Fruit fly (Drosophila melanogaster) Kc167 (cell line): ENCODE measurements around the gene CG15740.

Source experiments
- Myc ChIP-seq: fragments of >200 bp; optimal IDR thresholded peaks from 2 replicates; lab custom pipeline; 2017; ENCODE audit warnings: missing external identifiers
- Sin3A ChIP-seq: fragments of >200 bp; optimal IDR thresholded peaks from 2 replicates; lab custom pipeline; 2018; ENCODE audit warnings: missing external identifiers
- h ChIP-seq: fragments of >200 bp; optimal IDR thresholded peaks from 3 replicates; lab custom pipeline; 2018; ENCODE audit warnings: missing external identifiers
- psq ChIP-seq: fragments of >200 bp; optimal IDR thresholded peaks from 2 replicates; lab custom pipeline; 2017; ENCODE audit warnings: missing external identifiers
- ttk ChIP-seq: sonication (Bioruptor generic); optimal IDR thresholded peaks from 2 replicates; lab custom pipeline; 2017; ENCODE audit warnings: missing external identifiers

DNA sequence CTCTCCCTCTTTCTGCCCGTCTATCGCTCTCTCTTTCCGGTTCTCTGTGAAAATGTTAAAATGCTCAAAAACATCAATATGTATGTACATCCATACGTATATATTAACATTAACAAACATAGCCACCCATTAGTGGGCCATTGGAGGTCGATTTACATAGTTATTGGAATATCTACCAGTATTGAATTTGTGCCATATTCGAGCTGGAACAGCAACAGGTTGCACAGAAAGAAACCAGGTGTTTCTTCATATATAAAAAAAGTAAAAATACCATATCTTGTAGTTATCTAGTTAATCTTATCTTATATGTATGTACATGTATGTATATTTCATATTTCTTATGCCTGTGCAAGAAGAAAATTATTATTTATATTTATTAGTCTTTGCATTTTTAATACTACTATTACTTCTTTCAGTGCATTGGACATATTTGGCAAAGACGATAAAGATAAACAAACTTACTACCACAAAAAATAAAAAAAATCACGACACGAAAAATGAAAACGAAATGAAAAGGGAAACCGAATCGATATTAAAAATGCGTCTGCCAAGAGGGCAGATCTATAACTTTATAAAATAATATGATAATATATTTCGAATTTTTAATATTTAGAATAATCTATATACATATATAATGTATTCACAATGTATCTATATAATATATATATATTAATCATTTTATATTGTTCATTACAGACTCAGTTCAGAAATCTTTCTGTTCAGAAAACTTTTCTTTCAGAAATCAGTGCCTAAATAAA is 2.8 kb upstream of the CG15740 start:
- TF ChIP-seq Sin3A (no peak), h (no peak), psq (lab: Kevin White, UChicago) (no peak), ttk (lab: Kevin White, UChicago) (no peak), Myc (no peak)
